Worm (Caenorhabditis elegans): ENCODE data around the gene gur-4.

DNA sequence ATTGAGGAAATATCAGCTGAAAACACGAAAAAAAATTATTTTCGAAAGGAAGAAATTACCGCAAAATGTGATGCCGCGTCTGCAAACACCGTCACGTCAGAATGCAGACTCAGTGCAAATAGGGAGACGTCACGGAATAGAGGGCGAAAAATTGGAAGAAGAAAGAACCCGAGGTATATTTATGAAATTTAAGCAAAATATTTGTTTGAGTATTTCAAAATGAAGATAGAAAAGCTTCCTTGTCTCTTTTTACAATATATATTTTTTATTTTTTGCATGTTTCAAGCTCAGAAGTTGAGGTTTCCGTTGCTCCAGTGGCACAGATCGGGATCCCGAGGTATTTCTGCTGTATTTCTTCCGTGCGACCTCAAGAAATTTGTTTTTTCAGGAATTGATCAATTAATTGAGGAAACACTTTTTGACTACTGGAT lies 39.3 kb downstream of the gur-4 start, which contains the start of gene W03H9.2:
- no peak for TF ChIP-seq unc-39 (tag; optimal IDR thresholded peaks at IDR 0.05)
- TF ChIP-seq dve-1 (tag; optimal IDR thresholded peaks at IDR 0.05; ENCODE audit: insufficient read depth): no peak
- no peak for TF ChIP-seq spr-3 (GFP tag; optimal IDR thresholded peaks at IDR 0.05)
- no peak for TF ChIP-seq cey-2 (tag; optimal IDR thresholded peaks at IDR 0.05; ENCODE audit: borderline replicate concordance, insufficient read depth)
- no peak for TF ChIP-seq ceh-82 (tag; optimal IDR thresholded peaks at IDR 0.05)
